Worm (Caenorhabditis elegans) whole organism, young adult: Measurements from ENCODE around the gene metl-9.

Experiments
- F10E7.11 ChIP-seq: sonication (generic microtip); optimal IDR thresholded peaks from 2 replicates; lab custom pipeline; 2017; ENCODE audit warnings: mild to moderate bottlenecking, missing genetic modification characterization, moderate library complexity, missing compliant biosample characterization
- ama-1 ChIP-seq, 3 experiments: fragments of 150-350 bp in 1 of 3; sonication (generic microtip) in 2 of 3; optimal IDR thresholded peaks; 2 replicates each; lab custom pipeline; 2014 to 2018; ENCODE audit warnings: missing biosample characterization in 2 of 3, missing genetic modification characterization in 2 of 3, missing genetic modification reagents in 2 of 3
- cebp-2 ChIP-seq: fragments of 200-800 bp; sonication (Bioruptor generic); IDR thresholded peaks from 2 replicates; pipeline ENCODE4 v1.3.6; 2022; ENCODE audit warnings: missing genetic modification characterization, missing compliant biosample characterization
- ceh-91 ChIP-seq: fragments of 200-800 bp; sonication (Bioruptor generic); IDR thresholded peaks from 2 replicates; pipeline ENCODE4 v1.3.6; 2022; ENCODE audit warnings: missing genetic modification reagents, missing genetic modification characterization, missing compliant biosample characterization
- lin-26 ChIP-seq: fragments of 200-800 bp; sonication (Bioruptor generic); IDR thresholded peaks from 2 replicates; pipeline ENCODE4 v1.3.6; 2022; ENCODE audit warnings: missing genetic modification reagents, missing genetic modification characterization, missing compliant biosample characterization
- pha-4 ChIP-seq: fragments of 150-350 bp; sonication (generic microtip); optimal IDR thresholded peaks from 2 replicates; lab custom pipeline; 2014; ENCODE audit warnings: missing biosample characterization, missing genetic modification reagents, missing genetic modification characterization
- tlf-1 ChIP-seq: fragments of 200-800 bp; sonication (Bioruptor generic); optimal IDR thresholded peaks from 2 replicates; lab custom pipeline; 2018; ENCODE audit warnings: mild to moderate bottlenecking, missing genetic modification characterization, missing compliant biosample characterization
- unc-62 ChIP-seq: fragments of 150-350 bp; optimal IDR thresholded peaks from 2 replicates; lab custom pipeline; 2014; ENCODE audit warnings: missing biosample characterization, missing genetic modification reagents, missing genetic modification characterization

DNA sequence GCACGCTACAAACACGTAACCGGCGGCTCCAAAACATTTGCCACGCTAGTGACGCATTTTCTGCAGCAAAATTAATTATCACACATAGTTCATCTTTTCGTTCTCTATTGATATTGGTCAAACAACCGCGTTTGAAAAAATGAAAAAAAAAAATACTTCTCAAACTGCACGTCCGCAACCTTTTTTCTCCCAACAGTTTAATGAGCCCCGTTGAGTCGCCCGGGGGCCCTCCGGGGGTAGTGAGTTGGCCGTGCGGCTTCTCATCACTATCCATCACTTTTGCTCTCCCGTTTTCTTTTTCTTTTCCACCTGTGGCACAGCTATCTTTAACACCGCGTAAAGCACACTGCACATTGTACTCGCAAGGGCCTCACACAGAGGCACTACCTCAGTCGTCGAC, 30.5 kb upstream of the metl-9 start:
- TF ChIP-seq ama-1 (optimal IDR thresholded peaks at IDR 0.05; lab: Kevin White, UChicago), result no peak
- TF ChIP-seq ama-1 (GFP tag; optimal IDR thresholded peaks at IDR 0.05; lab: Kevin White, UChicago), result no peak
- TF ChIP-seq pha-4 (tag; lab: Kevin White, UChicago), result no peak
- TF ChIP-seq unc-62 (GFP tag; lab: Kevin White, UChicago), result no peak
- no peak for TF ChIP-seq F10E7.11 (tag; lab: Kevin White, UChicago)
- TF ChIP-seq lin-26 (GFP tag; lab: Robert Waterston, UW), result no peak
- TF ChIP-seq cebp-2, result no peak
- no peak for TF ChIP-seq ceh-91 (GFP tag; lab: Robert Waterston, UW)
- TF ChIP-seq tlf-1 (GFP tag; lab: Kevin White, UChicago), result no peak
